Fruit fly (Drosophila melanogaster) whole organism, adult: Measurements from ENCODE around the gene CG7916.

ENCODE experiments used
- CG7045 ChIP-seq: fragments of 200-800 bp; sonication (Bioruptor generic); optimal IDR thresholded peaks from 2 replicates; lab custom pipeline; 2017; ENCODE audit warnings: missing biosample characterization, mild to moderate bottlenecking, missing genetic modification characterization
- kay ChIP-seq: fragments of 200-800 bp; sonication (Bioruptor generic); peaks from one replicate; lab custom pipeline; 2016; ENCODE audit warnings: missing biosample characterization, missing genetic modification characterization, borderline replicate concordance
- ovo ChIP-seq: fragments of 200-800 bp; sonication (Bioruptor generic); optimal IDR thresholded peaks from 2 replicates; lab custom pipeline; 2016; ENCODE audit warnings: missing biosample characterization, missing genetic modification characterization

DNA sequence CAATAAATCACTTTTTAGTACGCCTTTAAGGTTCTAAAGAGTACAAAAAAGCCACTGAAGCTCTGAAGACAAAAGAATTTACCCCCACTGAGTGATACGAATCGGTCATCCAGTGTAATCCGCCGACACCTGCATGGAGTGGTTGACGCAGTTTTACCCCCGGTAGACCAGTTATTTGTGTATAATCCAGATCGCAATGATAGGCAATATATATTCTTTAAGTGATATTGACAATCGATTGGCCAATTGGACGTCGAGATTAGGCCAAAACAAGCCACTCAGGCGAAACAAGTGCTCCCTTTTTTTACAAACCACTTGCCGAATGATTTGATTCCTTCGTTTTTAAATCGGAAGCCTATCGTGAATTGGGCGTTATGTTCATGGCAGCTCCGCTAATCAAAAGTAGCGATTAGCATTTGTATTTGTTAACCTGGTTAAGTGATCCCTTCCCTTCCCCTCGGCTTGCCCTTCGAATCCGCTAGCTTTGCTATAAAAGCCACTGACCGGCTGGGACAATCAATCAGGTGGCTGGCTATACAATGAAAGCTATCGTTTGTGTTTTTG lies at the start of gene CG7916:
- no peak for TF ChIP-seq kay
- TF ChIP-seq CG7045 (GFP tag; lab: Kevin White, UChicago): no peak
- TF ChIP-seq ovo (GFP tag; lab: Kevin White, UChicago): no peak
